Worm (Caenorhabditis elegans): ENCODE results near the gene sdz-11.

ce11 chrII:3727996-3728395, 24.1 kb downstream of the sdz-11 start, which contains the start of gene C46E10.8:
- TF ChIP-seq elt-3 (tag; optimal IDR thresholded peaks at IDR 0.05): no peak
- no peak for TF ChIP-seq mdl-1 (tag; optimal IDR thresholded peaks at IDR 0.05)
- TF ChIP-seq elt-1 (tag; optimal IDR thresholded peaks at IDR 0.05): no peak

Measured in whole organism, L2 larva.